Worm (Caenorhabditis elegans) whole organism, young adult: Measurements from ENCODE around the gene swp-1.
A peak's percentile ranks its signal among the peaks of the same experiment; 100 is the strongest.

Experiments used
- B0336.3 ChIP-seq: fragments of 200-800 bp; sonication (Bioruptor generic); IDR thresholded peaks from 2 replicates; pipeline ENCODE4 v1.3.6; 2022; ENCODE audit warnings: missing genetic modification characterization, missing compliant biosample characterization
- F33H1.4 ChIP-seq: fragments of 200-800 bp; sonication (Bioruptor generic); IDR thresholded peaks from 2 replicates; pipeline ENCODE4 v1.3.6; 2022; ENCODE audit warnings: missing genetic modification reagents, missing genetic modification characterization, missing compliant biosample characterization
- akir-1 ChIP-seq: fragments of 200-800 bp; sonication (Bioruptor generic); optimal IDR thresholded peaks from 2 replicates; lab custom pipeline; 2018; ENCODE audit warnings: mild to moderate bottlenecking, missing genetic modification characterization, moderate library complexity, missing compliant biosample characterization
- cebp-2 ChIP-seq: fragments of 200-800 bp; sonication (Bioruptor generic); IDR thresholded peaks from 2 replicates; pipeline ENCODE4 v1.3.6; 2022; ENCODE audit warnings: missing genetic modification characterization, missing compliant biosample characterization
- gei-17 ChIP-seq: fragments of 200-800 bp; sonication (Bioruptor generic); optimal IDR thresholded peaks from 2 replicates; lab custom pipeline; 2018; ENCODE audit warnings: mild to moderate bottlenecking, missing genetic modification characterization, missing compliant biosample characterization
- lag-1 ChIP-seq: fragments of 200-800 bp; sonication (Bioruptor generic); IDR thresholded peaks from 2 replicates; pipeline ENCODE4 v1.3.6; 2022; ENCODE audit warnings: missing genetic modification reagents, missing genetic modification characterization, missing compliant biosample characterization
- lsl-1 ChIP-seq: fragments of 200-800 bp; sonication (Bioruptor generic); optimal IDR thresholded peaks from 2 replicates; lab custom pipeline; 2018; ENCODE audit warnings: mild to moderate bottlenecking, missing genetic modification characterization, moderate library complexity, missing compliant biosample characterization
- nhr-120 ChIP-seq: fragments of 200-800 bp; sonication (Bioruptor generic); IDR thresholded peaks from 2 replicates; pipeline ENCODE4 v1.3.6; 2022; ENCODE audit warnings: missing genetic modification characterization, missing compliant biosample characterization
- rcor-1 ChIP-seq: fragments of 200-800 bp; sonication (Bioruptor generic); IDR thresholded peaks from 2 replicates; pipeline ENCODE4 v1.3.6; 2022; ENCODE audit warnings: missing genetic modification reagents, missing genetic modification characterization, missing compliant biosample characterization
- sea-2 ChIP-seq: fragments of 200-800 bp; sonication (Bioruptor generic); IDR thresholded peaks from 2 replicates; pipeline ENCODE4 v1.3.6; 2022; ENCODE audit warnings: missing genetic modification characterization, missing compliant biosample characterization
- unc-62 ChIP-seq: fragments of 150-350 bp; optimal IDR thresholded peaks from 2 replicates; lab custom pipeline; 2014; ENCODE audit warnings: missing biosample characterization, missing genetic modification reagents, missing genetic modification characterization
- xnd-1 ChIP-seq: sonication (generic microtip); optimal IDR thresholded peaks from 2 replicates; lab custom pipeline; 2016; ENCODE audit warnings: missing genotype, missing genetic modification reagents, missing genetic modification characterization, missing compliant biosample characterization
- zim-3 ChIP-seq: sonication (generic microtip); optimal IDR thresholded peaks from 2 replicates; lab custom pipeline; 2017; ENCODE audit warnings: mild to moderate bottlenecking, missing genetic modification characterization, moderate library complexity, missing compliant biosample characterization

- TF ChIP-seq B0336.3 (GFP tag; lab: Robert Waterston, UW) (peak; percentile 80), F33H1.4 (GFP tag; lab: Robert Waterston, UW) (peak; percentile 93), rcor-1 (peak; percentile 96), gei-17 (GFP tag; lab: Kevin White, UChicago) (peak; percentile 79), sea-2 (GFP tag; lab: Robert Waterston, UW) (no peak), cebp-2 (GFP tag; lab: Robert Waterston, UW) (no peak), lag-1 (no peak), lsl-1 (GFP tag; lab: Kevin White, UChicago) (peak; percentile 82), xnd-1 (tag; lab: Kevin White, UChicago) (peak; percentile 73), akir-1 (GFP tag; lab: Kevin White, UChicago) (no peak), zim-3 (tag; lab: Kevin White, UChicago) (peak; percentile 36), unc-62 (GFP tag; lab: Kevin White, UChicago) (peak; percentile 4), nhr-120 (no peak)
Observed at ce11 chrIII:5678935-5679334, 26.4 kb downstream of the swp-1 start, which contains the start of the genes ska-3 and rps-12.
